Worm (Caenorhabditis elegans) whole organism, L4/young adult: ENCODE measurements around the gene xol-1.

Experiments used
- W03F9.2 ChIP-seq: fragments of 150-350 bp; optimal IDR thresholded peaks from 2 replicates; lab custom pipeline; 2014; ENCODE audit warnings: missing biosample characterization, missing genetic modification characterization
- dao-5 ChIP-seq: sonication (generic microtip); optimal IDR thresholded peaks from 2 replicates; lab custom pipeline; 2016; ENCODE audit warnings: missing genotype, missing genetic modification characterization, moderate library complexity, missing compliant biosample characterization
- him-1 ChIP-seq: sonication (generic microtip); optimal IDR thresholded peaks from 2 replicates; lab custom pipeline; 2016; ENCODE audit warnings: missing genotype, missing genetic modification reagents, missing genetic modification characterization, missing compliant biosample characterization

DNA sequence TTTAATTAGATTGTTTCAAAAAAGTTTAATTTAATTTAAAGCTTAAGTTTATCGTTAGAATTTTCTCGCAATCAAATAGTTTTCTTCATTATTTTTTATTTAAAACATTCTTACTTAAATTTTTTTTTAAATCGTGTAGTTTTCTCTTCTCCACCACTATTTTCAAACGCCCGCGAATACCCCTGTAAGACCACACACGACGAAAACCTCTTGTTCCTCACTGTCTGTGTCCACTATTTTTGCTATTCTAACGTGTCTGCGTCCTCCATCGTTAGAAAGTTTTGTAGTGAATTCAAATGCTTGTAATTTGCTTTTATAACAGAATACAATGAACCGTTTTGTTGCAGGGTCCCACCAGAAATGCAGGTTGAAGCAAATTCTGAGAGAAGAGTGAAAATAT lies at the start of gene xol-1:
- no peak for TF ChIP-seq him-1
- TF ChIP-seq W03F9.2 (tag; lab: Kevin White, UChicago), result no peak
- TF ChIP-seq dao-5, result no peak
